Fruit fly (Drosophila melanogaster) whole organism, embryonic: Measurements from ENCODE around the gene CG7943.

Experiments
- ATbp ChIP-seq: fragments of 200-800 bp; sonication (Bioruptor generic); optimal IDR thresholded peaks from 2 replicates; lab custom pipeline; 2017; ENCODE audit warnings: missing biosample characterization, mild to moderate bottlenecking, missing genetic modification characterization, missing genetic modification reagents
- CG10979 ChIP-seq: fragments of 200-800 bp; sonication (Bioruptor generic); optimal IDR thresholded peaks from 2 replicates; lab custom pipeline; 2018; ENCODE audit warnings: missing biosample characterization, mild to moderate bottlenecking, missing genetic modification characterization, moderate library complexity
- CG11085 ChIP-seq: fragments of 200-800 bp; sonication (Bioruptor generic); IDR thresholded peaks from 2 replicates; pipeline ENCODE4 v1.3.6; 2022; ENCODE audit warnings: missing biosample characterization, missing genetic modification characterization
- CG12769 ChIP-seq: fragments of 200-800 bp; sonication (Bioruptor generic); optimal IDR thresholded peaks from 2 replicates; lab custom pipeline; 2019; ENCODE audit warnings: missing biosample characterization, mild to moderate bottlenecking, missing genetic modification characterization, moderate library complexity
- CG14014 ChIP-seq: fragments of 200-800 bp; sonication (Bioruptor generic); IDR thresholded peaks from 2 replicates; pipeline ENCODE4 v1.3.6; 2022; ENCODE audit warnings: missing biosample characterization, missing genetic modification characterization
- CG14441 ChIP-seq: fragments of 200-800 bp; sonication (Bioruptor generic); IDR thresholded peaks from 2 replicates; pipeline ENCODE4 v1.3.6; 2022; ENCODE audit warnings: missing biosample characterization, missing genetic modification characterization
- CG1832 ChIP-seq: fragments of 200-800 bp; sonication (Bioruptor generic); optimal IDR thresholded peaks from 2 replicates; lab custom pipeline; 2017; ENCODE audit warnings: missing biosample characterization, mild to moderate bottlenecking, missing genetic modification characterization, inconsistent platforms
- CG2120 ChIP-seq: fragments of 200-800 bp; sonication (Bioruptor generic); optimal IDR thresholded peaks from 3 replicates; lab custom pipeline; 2016; ENCODE audit warnings: missing biosample characterization, missing genetic modification characterization
- CG2199 ChIP-seq: fragments of 200-800 bp; sonication (Bioruptor generic); IDR thresholded peaks from 3 replicates; pipeline ENCODE4 v1.3.6; 2022; ENCODE audit warnings: missing biosample characterization, missing genetic modification characterization
- CG31224 ChIP-seq: fragments of 200-800 bp; sonication (Bioruptor generic); IDR thresholded peaks from 2 replicates; pipeline ENCODE4 v1.3.6; 2022; ENCODE audit warnings: missing biosample characterization, missing genetic modification characterization
- CG31441 ChIP-seq: fragments of 200-800 bp; sonication (Bioruptor generic); IDR thresholded peaks from 2 replicates; pipeline ENCODE4 v1.3.6; 2022; ENCODE audit warnings: missing biosample characterization, missing genetic modification characterization
- CG32772 ChIP-seq: fragments of 200-800 bp; sonication (Bioruptor generic); IDR thresholded peaks from 2 replicates; pipeline ENCODE4 v1.3.6; 2022; ENCODE audit warnings: missing biosample characterization, missing genetic modification characterization
- CG3407 ChIP-seq: fragments of 200-800 bp; sonication (Bioruptor generic); optimal IDR thresholded peaks from 2 replicates; lab custom pipeline; 2018; ENCODE audit warnings: missing biosample characterization, mild to moderate bottlenecking, missing genetic modification characterization
- CG3726 ChIP-seq: fragments of 200-800 bp; sonication (Bioruptor generic); IDR thresholded peaks from 3 replicates; pipeline ENCODE4, ENCODE4 v1.3.6; 2022; ENCODE audit warnings: missing biosample characterization, missing genetic modification characterization
- CG4707 ChIP-seq: fragments of 200-800 bp; sonication (Bioruptor generic); optimal IDR thresholded peaks from 2 replicates; lab custom pipeline; 2018; ENCODE audit warnings: missing biosample characterization, mild to moderate bottlenecking, missing genetic modification characterization, moderate library complexity
- CG7271 ChIP-seq: fragments of 200-800 bp; sonication (Bioruptor generic); optimal IDR thresholded peaks from 2 replicates; lab custom pipeline; 2018; ENCODE audit warnings: missing biosample characterization, mild to moderate bottlenecking, missing genetic modification characterization, moderate library complexity
- CG8281 ChIP-seq: fragments of 200-800 bp; sonication (Bioruptor generic); optimal IDR thresholded peaks from 2 replicates; lab custom pipeline; 2018; ENCODE audit warnings: missing biosample characterization, mild to moderate bottlenecking, missing genetic modification characterization, moderate library complexity
- CG8478 ChIP-seq: fragments of >200 bp; optimal IDR thresholded peaks from 2 replicates; lab custom pipeline; 2018
- Dll ChIP-seq: fragments of 200-800 bp; sonication (Bioruptor generic); IDR thresholded peaks from 4 replicates; pipeline ENCODE4 v1.3.6; 2022; ENCODE audit warnings: missing biosample characterization, missing genetic modification characterization; ENCODE audit not compliant: partially characterized antibody
- Drgx ChIP-seq: fragments of 200-800 bp; sonication (Bioruptor generic); IDR thresholded peaks from 2 replicates; pipeline ENCODE4 v1.3.6; 2022; ENCODE audit warnings: missing biosample characterization, missing genetic modification characterization
- E2f1 ChIP-seq: fragments of 200-800 bp; sonication (Bioruptor generic); IDR thresholded peaks from 2 replicates; pipeline ENCODE4 v1.3.6; 2022; ENCODE audit warnings: missing biosample characterization, missing genetic modification characterization
- Ets65A ChIP-seq: fragments of 200-800 bp; sonication (Bioruptor generic); peaks from one replicate; lab custom pipeline; 2016; ENCODE audit warnings: missing biosample characterization, missing genetic modification characterization
- HHEX ChIP-seq: fragments of 200-800 bp; sonication (Bioruptor generic); optimal IDR thresholded peaks from 3 replicates; lab custom pipeline; 2017; ENCODE audit warnings: missing biosample characterization, mild to moderate bottlenecking, missing genetic modification characterization, missing genetic modification reagents
- Hr51 ChIP-seq, 2 experiments: fragments of 200-800 bp; sonication (Bioruptor generic); optimal IDR thresholded peaks; 2 replicates in 1 of 2; 3 replicates in 1 of 2; lab custom pipeline; 2016 to 2018; ENCODE audit warnings: missing biosample characterization in 2 of 2, missing genetic modification characterization in 2 of 2, mild to moderate bottlenecking in 1 of 2, moderate library complexity in 1 of 2
- Lpt ChIP-seq: fragments of >200 bp; optimal IDR thresholded peaks from 2 replicates; lab custom pipeline; 2018; ENCODE audit warnings: missing biosample characterization, missing genetic modification characterization
- Med ChIP-seq: fragments of 200-800 bp; sonication (Bioruptor generic); peaks from one replicate; lab custom pipeline; 2016; ENCODE audit warnings: missing biosample characterization, missing genetic modification characterization, mild to moderate bottlenecking, inconsistent platforms, moderate library complexity
- Mrtf ChIP-seq: fragments of 200-800 bp; sonication (Bioruptor generic); IDR thresholded peaks from 3 replicates; pipeline ENCODE4 v1.3.6; 2022; ENCODE audit warnings: missing biosample characterization, missing genetic modification characterization
- Opbp ChIP-seq: fragments of 200-800 bp; sonication (Bioruptor generic); IDR thresholded peaks from 3 replicates; pipeline ENCODE4 v1.3.6; 2022; ENCODE audit warnings: missing biosample characterization, missing genetic modification characterization; ENCODE audit not compliant: partially characterized antibody
- Ptx1 ChIP-seq: fragments of 200-800 bp; sonication (Bioruptor generic); IDR thresholded peaks from 2 replicates; pipeline ENCODE4 v1.3.6; 2022; ENCODE audit warnings: missing biosample characterization, missing genetic modification characterization
- TFAM ChIP-seq: fragments of 200-800 bp; sonication (Bioruptor generic); optimal IDR thresholded peaks from 2 replicates; lab custom pipeline; 2017; ENCODE audit warnings: missing biosample characterization, missing genetic modification characterization, inconsistent platforms
- Xbp1 ChIP-seq: fragments of 200-800 bp; sonication (Bioruptor generic); optimal IDR thresholded peaks from 3 replicates; lab custom pipeline; 2016; ENCODE audit warnings: missing biosample characterization, mild to moderate bottlenecking, missing genetic modification characterization
- bbx ChIP-seq: fragments of 200-800 bp; sonication (Bioruptor generic); IDR thresholded peaks from 2 replicates; pipeline ENCODE4 v1.3.6; 2022; ENCODE audit warnings: missing biosample characterization, missing genetic modification characterization; ENCODE audit not compliant: partially characterized antibody
- da ChIP-seq: fragments of 200-800 bp; sonication (Bioruptor generic); optimal IDR thresholded peaks from 2 replicates; lab custom pipeline; 2016; ENCODE audit warnings: missing biosample characterization, missing genetic modification characterization
- dmrt99B ChIP-seq: fragments of 200-800 bp; sonication (Bioruptor generic); optimal IDR thresholded peaks from 2 replicates; lab custom pipeline; 2018; ENCODE audit warnings: missing biosample characterization, mild to moderate bottlenecking, missing genetic modification characterization, moderate library complexity
- dysf ChIP-seq: fragments of 200-800 bp; sonication (Bioruptor generic); IDR thresholded peaks from 3 replicates; pipeline ENCODE4 v1.3.6; 2022; ENCODE audit warnings: missing biosample characterization, missing genetic modification characterization
- ems ChIP-seq: fragments of 200-800 bp; sonication (Bioruptor generic); optimal IDR thresholded peaks from 3 replicates; lab custom pipeline; 2016; ENCODE audit warnings: missing biosample characterization, missing genetic modification characterization
- gem ChIP-seq: fragments of 200-800 bp; sonication (Bioruptor generic); optimal IDR thresholded peaks from 2 replicates; lab custom pipeline; 2019; ENCODE audit warnings: missing biosample characterization, mild to moderate bottlenecking, missing genetic modification characterization, moderate library complexity
- gfzf ChIP-seq: fragments of 200-800 bp; sonication (Bioruptor generic); optimal IDR thresholded peaks from 2 replicates; lab custom pipeline; 2016; ENCODE audit warnings: missing biosample characterization, mild to moderate bottlenecking, missing genetic modification characterization, moderate library complexity
- gsb-n ChIP-seq: fragments of 200-800 bp; sonication (Bioruptor generic); optimal IDR thresholded peaks from 3 replicates; lab custom pipeline; 2018; ENCODE audit warnings: missing biosample characterization, mild to moderate bottlenecking, missing genetic modification characterization
- hkb ChIP-seq, 2 experiments: fragments of 200-800 bp in 1 of 2; fragments of >200 bp in 1 of 2; sonication (Bioruptor generic) in 1 of 2; IDR thresholded peaks in 1 of 2; optimal IDR thresholded peaks in 1 of 2; 2 replicates each; pipeline versions ENCODE4 v1.3.6 to Lab custom; 2017 to 2022; ENCODE audit warnings: missing biosample characterization in 1 of 2, missing genetic modification characterization in 1 of 2
- ind ChIP-seq: fragments of 200-800 bp; sonication (Bioruptor generic); optimal IDR thresholded peaks from 3 replicates; lab custom pipeline; 2016; ENCODE audit warnings: missing biosample characterization, missing genetic modification characterization
- lilli ChIP-seq: fragments of 200-800 bp; sonication (Bioruptor generic); optimal IDR thresholded peaks from 3 replicates; lab custom pipeline; 2016; ENCODE audit warnings: missing biosample characterization, missing genetic modification characterization
- lola ChIP-seq, 3 experiments: fragments of >200 bp in 2 of 3; fragments of 200-800 bp in 1 of 3; sonication (Bioruptor generic) in 1 of 3; optimal IDR thresholded peaks; 2 replicates each; lab custom pipeline; 2017 to 2019; ENCODE audit warnings: missing biosample characterization in 3 of 3, missing genetic modification characterization in 3 of 3, mild to moderate bottlenecking in 1 of 3, moderate library complexity in 1 of 3
- nom ChIP-seq: fragments of 200-800 bp; sonication (Bioruptor generic); optimal IDR thresholded peaks from 2 replicates; lab custom pipeline; 2017; ENCODE audit warnings: missing biosample characterization, missing genetic modification characterization, mild to moderate bottlenecking, moderate library complexity, missing genetic modification reagents
- pzg ChIP-seq: fragments of 200-800 bp; sonication (Bioruptor generic); optimal IDR thresholded peaks from 3 replicates; lab custom pipeline; 2018; ENCODE audit warnings: missing biosample characterization, mild to moderate bottlenecking, missing genetic modification characterization, moderate library complexity
- row ChIP-seq: fragments of 200-800 bp; sonication (Bioruptor generic); IDR thresholded peaks from 3 replicates; pipeline ENCODE4 v1.3.6; 2022; ENCODE audit warnings: missing biosample characterization, missing genetic modification characterization
- slbo ChIP-seq: fragments of 200-800 bp; sonication (Bioruptor generic); IDR thresholded peaks from 2 replicates; pipeline ENCODE4 v1.3.6; 2022; ENCODE audit warnings: missing biosample characterization, missing genetic modification characterization
- so ChIP-seq: fragments of 200-800 bp; sonication (Bioruptor generic); IDR thresholded peaks from 3 replicates; pipeline ENCODE4 v1.3.6; 2022; ENCODE audit warnings: missing biosample characterization, missing genetic modification characterization
- tll ChIP-seq, 2 experiments: fragments of 200-800 bp in 1 of 2; fragments of >200 bp in 1 of 2; sonication (Bioruptor generic) in 1 of 2; optimal IDR thresholded peaks; 2 replicates each; lab custom pipeline; 2017 to 2019; ENCODE audit warnings: missing biosample characterization in 2 of 2, missing genetic modification characterization in 2 of 2, mild to moderate bottlenecking in 1 of 2, moderate library complexity in 1 of 2
- zfh1 ChIP-seq: fragments of 200-800 bp; sonication (Bioruptor generic); IDR thresholded peaks from 3 replicates; pipeline ENCODE4 v1.3.6; 2022; ENCODE audit warnings: missing biosample characterization, missing genetic modification characterization

CG7943 gene

DNA sequence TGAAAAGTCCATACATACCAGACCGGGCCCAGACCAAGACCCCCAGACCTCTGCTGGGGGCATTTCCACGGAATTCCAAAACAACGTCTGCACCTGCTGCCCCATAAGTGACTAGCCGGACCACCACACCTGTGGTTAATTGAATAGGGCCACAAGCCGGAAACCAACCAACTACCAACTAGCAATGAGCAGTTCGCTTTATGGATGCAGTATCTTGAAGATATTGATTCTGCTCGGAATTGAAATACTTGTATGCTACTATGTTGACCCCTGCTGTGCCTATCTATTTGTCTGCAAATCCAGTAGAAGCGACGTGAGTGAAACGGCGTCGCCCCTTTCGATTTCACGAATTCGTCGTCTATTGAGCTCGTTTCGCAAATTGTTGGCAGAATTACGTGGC lies 49.6 kb downstream of the CG7943 start (continued):
- TF ChIP-seq Xbp1 (GFP tag; lab: Kevin White, UChicago) (peak; percentile 17), Mrtf (0 out of 3 replicates have a peak, but pooled peaks have one; percentile 29), da (GFP tag; lab: Kevin White, UChicago) (no peak), CG14014 (GFP tag; lab: Robert Waterston, UW) (0 out of 2 replicates have a peak, but pooled peaks have one; percentile 8), Hr51 (GFP tag; optimal IDR thresholded peaks at IDR 0.05; lab: Kevin White, UChicago) (no peak), CG2199 (GFP tag; lab: Robert Waterston, UW) (no peak), CG10979 (tag; lab: Kevin White, UChicago) (no peak), nom (peak; percentile 30), TFAM (GFP tag; lab: Kevin White, UChicago) (no peak), Ets65A (GFP tag; lab: Kevin White, UChicago) (peak; percentile 82), CG2120 (peak; percentile 40), Opbp (GFP tag; lab: Robert Waterston, UW) (no peak), CG4707 (GFP tag; lab: Kevin White, UChicago) (no peak), CG7271 (tag; lab: Kevin White, UChicago) (no peak), HHEX (GFP tag; lab: Kevin White, UChicago) (no peak), gsb-n (tag; lab: Kevin White, UChicago) (no peak), Ptx1 (GFP tag; lab: Robert Waterston, UW) (peak; percentile 46), slbo (GFP tag; lab: Robert Waterston, UW) (peak; percentile 55), CG8281 (tag; lab: Kevin White, UChicago) (no peak), CG8478 (lab: Kevin White, UChicago) (no peak), dysf (GFP tag; lab: Robert Waterston, UW) (0 out of 3 replicates have a peak, but pooled peaks have one; percentile 27), CG3726 (GFP tag; lab: Robert Waterston, UW) (0 out of 3 replicates have a peak, but pooled peaks have one; percentile 12), CG1832 (GFP tag; lab: Kevin White, UChicago) (no peak), E2f1 (GFP tag; lab: Robert Waterston, UW) (peak; percentile 13; the same call in 1 of the 2 replicates), bbx (GFP tag; lab: Robert Waterston, UW) (no peak), Lpt (GFP tag; lab: Kevin White, UChicago) (no peak), Dll (GFP tag; lab: Robert Waterston, UW) (no peak), CG12769 (peak; percentile 18), Med (GFP tag; lab: Kevin White, UChicago) (peak; percentile 80), lilli (peak; percentile 24), pzg (GFP tag; lab: Kevin White, UChicago) (no peak), ATbp (GFP tag; lab: Kevin White, UChicago) (peak; percentile 41), tll (GFP tag; optimal IDR thresholded peaks at IDR 0.05; lab: Kevin White, UChicago) (no peak), CG11085 (no peak), CG32772 (GFP tag; lab: Robert Waterston, UW) (peak; percentile 32; the same call in 1 of the 2 replicates), CG14441 (GFP tag; lab: Robert Waterston, UW) (peak; percentile 57), CG3407 (GFP tag; lab: Kevin White, UChicago) (no peak), row (GFP tag; lab: Robert Waterston, UW) (peak; percentile 32; the same call in 1 of the 3 replicates), Drgx (GFP tag; lab: Robert Waterston, UW) (peak; percentile 96), dmrt99B (tag; lab: Kevin White, UChicago) (peak; percentile 39), hkb (optimal IDR thresholded peaks at IDR 0.05; lab: Kevin White, UChicago) (no peak), hkb (GFP tag; IDR thresholded peaks at IDR 0.05; lab: Robert Waterston, UW) (no peak; the same call in 1 of the 2 replicates), CG31224 (GFP tag; lab: Robert Waterston, UW) (no peak), gfzf (GFP tag; lab: Kevin White, UChicago) (no peak), ems (GFP tag; lab: Kevin White, UChicago) (no peak), zfh1 (GFP tag; lab: Robert Waterston, UW) (peak; percentile 53; the same call in 1 of the 3 replicates), gem (tag; lab: Kevin White, UChicago) (peak; percentile 25), CG31441 (no peak), so (GFP tag; lab: Robert Waterston, UW) (0 out of 3 replicates have a peak, but pooled peaks have one; percentile 26), ind (peak; percentile 42), lola (GFP tag; optimal IDR thresholded peaks at IDR 0.05; lab: Kevin White, UChicago) (no peak)
